Fruit fly (Drosophila melanogaster) whole organism, prepupa: ENCODE data around the gene Ufsp2.

ENCODE experiments used
- Blimp-1 ChIP-seq: fragments of 200-800 bp; sonication (Bioruptor generic); optimal IDR thresholded peaks from 3 replicates; lab custom pipeline; 2017; ENCODE audit warnings: missing biosample characterization, missing genetic modification characterization, mild to moderate bottlenecking, moderate library complexity, missing genetic modification reagents
- CG10669 ChIP-seq: fragments of 200-800 bp; sonication (Bioruptor generic); optimal IDR thresholded peaks from 3 replicates; lab custom pipeline; 2018; ENCODE audit warnings: missing biosample characterization, mild to moderate bottlenecking, missing genetic modification characterization, moderate library complexity
- CG11294 ChIP-seq: fragments of 200-800 bp; sonication (Bioruptor generic); IDR thresholded peaks from 2 replicates; pipeline ENCODE4 v1.3.6; 2022; ENCODE audit warnings: missing biosample characterization, missing genetic modification characterization
- CG11762 ChIP-seq: fragments of 200-800 bp; sonication (Bioruptor generic); optimal IDR thresholded peaks from 3 replicates; lab custom pipeline; 2016; ENCODE audit warnings: missing biosample characterization, missing genetic modification characterization; ENCODE audit not compliant: insufficient read depth
- CG11902 ChIP-seq: fragments of 200-800 bp; sonication (Bioruptor generic); optimal IDR thresholded peaks from 3 replicates; lab custom pipeline; 2016; ENCODE audit warnings: missing biosample characterization, missing genetic modification characterization
- CG15336 ChIP-seq: fragments of 200-800 bp; sonication (Bioruptor generic); IDR thresholded peaks from 2 replicates; pipeline ENCODE4 v1.3.6; 2022; ENCODE audit warnings: missing biosample characterization, missing genetic modification characterization
- CG1621 ChIP-seq: fragments of 200-800 bp; sonication (Bioruptor generic); optimal IDR thresholded peaks from 3 replicates; lab custom pipeline; 2018; ENCODE audit warnings: missing biosample characterization, mild to moderate bottlenecking, missing genetic modification characterization
- CG16779 ChIP-seq: fragments of 200-800 bp; sonication (Bioruptor generic); optimal IDR thresholded peaks from 3 replicates; lab custom pipeline; 2017; ENCODE audit warnings: missing biosample characterization, mild to moderate bottlenecking, missing genetic modification characterization
- CG31627 ChIP-seq: fragments of 200-800 bp; sonication (Bioruptor generic); optimal IDR thresholded peaks from 3 replicates; lab custom pipeline; 2016; ENCODE audit warnings: missing biosample characterization, missing genetic modification characterization
- CG32006 ChIP-seq: fragments of 200-800 bp; sonication (Bioruptor generic); optimal IDR thresholded peaks from 3 replicates; lab custom pipeline; 2017; ENCODE audit warnings: missing biosample characterization, mild to moderate bottlenecking, missing genetic modification characterization
- CG34406 ChIP-seq: fragments of 200-800 bp; sonication (Bioruptor generic); optimal IDR thresholded peaks from 3 replicates; lab custom pipeline; 2016; ENCODE audit warnings: missing biosample characterization, missing genetic modification characterization
- CG3919 ChIP-seq: fragments of 200-800 bp; sonication (Bioruptor generic); optimal IDR thresholded peaks from 3 replicates; lab custom pipeline; 2016; ENCODE audit warnings: missing biosample characterization, missing genetic modification characterization
- CG4318 ChIP-seq: fragments of 200-800 bp; sonication (Bioruptor generic); optimal IDR thresholded peaks from 3 replicates; lab custom pipeline; 2017; ENCODE audit warnings: missing biosample characterization, mild to moderate bottlenecking, missing genetic modification characterization
- CG6163 ChIP-seq: fragments of 200-800 bp; sonication (Bioruptor generic); IDR thresholded peaks from 3 replicates; pipeline ENCODE4 v1.3.6; 2022; ENCODE audit warnings: missing biosample characterization, missing genetic modification characterization
- CG6276 ChIP-seq: fragments of 200-800 bp; sonication (Bioruptor generic); optimal IDR thresholded peaks from 2 replicates; lab custom pipeline; 2017; ENCODE audit warnings: missing biosample characterization, mild to moderate bottlenecking, missing genetic modification characterization
- CG6792 ChIP-seq: fragments of 200-800 bp; sonication (Bioruptor generic); optimal IDR thresholded peaks from 3 replicates; lab custom pipeline; 2016; ENCODE audit warnings: missing biosample characterization, missing genetic modification characterization
- CG6854 ChIP-seq: fragments of 200-800 bp; sonication (Bioruptor generic); optimal IDR thresholded peaks from 2 replicates; lab custom pipeline; 2017; ENCODE audit warnings: missing biosample characterization, mild to moderate bottlenecking, missing genetic modification characterization
- CG7368 ChIP-seq: fragments of 200-800 bp; sonication (Bioruptor generic); optimal IDR thresholded peaks from 3 replicates; lab custom pipeline; 2016; ENCODE audit warnings: missing biosample characterization, missing genetic modification characterization
- CG8119 ChIP-seq: fragments of 200-800 bp; sonication (Bioruptor generic); IDR thresholded peaks from 3 replicates; pipeline ENCODE4 v1.3.6; 2022; ENCODE audit warnings: missing biosample characterization, missing genetic modification characterization
- CG8319 ChIP-seq: fragments of 200-800 bp; sonication (Bioruptor generic); optimal IDR thresholded peaks from 3 replicates; lab custom pipeline; 2016; ENCODE audit warnings: missing biosample characterization, missing genetic modification characterization
- Eip75B ChIP-seq: fragments of 200-800 bp; sonication (Bioruptor generic); optimal IDR thresholded peaks from 3 replicates; lab custom pipeline; 2016; ENCODE audit warnings: missing biosample characterization, missing genetic modification characterization
- Eip78C ChIP-seq: fragments of 200-800 bp; sonication (Bioruptor generic); peaks from one replicate; lab custom pipeline; 2016; ENCODE audit warnings: missing biosample characterization, missing genetic modification characterization
- Eip93F ChIP-seq: fragments of 200-800 bp; sonication (Bioruptor generic); optimal IDR thresholded peaks from 2 replicates; lab custom pipeline; 2016; ENCODE audit warnings: missing biosample characterization, mild to moderate bottlenecking, missing genetic modification characterization
- Ets96B ChIP-seq: fragments of 200-800 bp; optimal IDR thresholded peaks from 2 replicates; lab custom pipeline; 2019; ENCODE audit warnings: missing biosample characterization, mild to moderate bottlenecking, missing genetic modification characterization, moderate library complexity
- Hr38 ChIP-seq: sonication (Bioruptor generic); optimal IDR thresholded peaks from 2 replicates; lab custom pipeline; 2016; ENCODE audit warnings: missing biosample characterization, missing genetic modification characterization
- Hr39 ChIP-seq: fragments of 200-800 bp; sonication (Bioruptor generic); optimal IDR thresholded peaks from 2 replicates; lab custom pipeline; 2016; ENCODE audit warnings: missing biosample characterization, missing genetic modification characterization
- Hr4 ChIP-seq: fragments of 200-800 bp; sonication (Bioruptor generic); optimal IDR thresholded peaks from 3 replicates; lab custom pipeline; 2016; ENCODE audit warnings: missing biosample characterization, missing genetic modification characterization
- Lpt ChIP-seq: fragments of 200-800 bp; sonication (Bioruptor generic); optimal IDR thresholded peaks from 3 replicates; lab custom pipeline; 2016; ENCODE audit warnings: missing biosample characterization, missing genetic modification characterization
- OdsH ChIP-seq: fragments of 200-800 bp; sonication (Bioruptor generic); optimal IDR thresholded peaks from 3 replicates; lab custom pipeline; 2016; ENCODE audit warnings: missing biosample characterization, missing genetic modification characterization
- Sox102F ChIP-seq: fragments of 200-800 bp; sonication (Bioruptor generic); optimal IDR thresholded peaks from 2 replicates; lab custom pipeline; 2016; ENCODE audit warnings: missing biosample characterization, mild to moderate bottlenecking, missing genetic modification characterization
- Sox14 ChIP-seq: fragments of 200-800 bp; sonication (Bioruptor generic); optimal IDR thresholded peaks from 3 replicates; lab custom pipeline; 2016; ENCODE audit warnings: missing biosample characterization, missing genetic modification characterization
- Sox15 ChIP-seq: fragments of 200-800 bp; sonication (Bioruptor generic); optimal IDR thresholded peaks from 3 replicates; lab custom pipeline; 2016; ENCODE audit warnings: missing biosample characterization, missing genetic modification characterization
- achi ChIP-seq: fragments of 200-800 bp; sonication (Bioruptor generic); optimal IDR thresholded peaks from 3 replicates; lab custom pipeline; 2016; ENCODE audit warnings: missing biosample characterization, missing genetic modification characterization
- acj6 ChIP-seq: fragments of 200-800 bp; sonication (Bioruptor generic); optimal IDR thresholded peaks from 3 replicates; lab custom pipeline; 2016; ENCODE audit warnings: missing biosample characterization, missing genetic modification characterization
- cyc ChIP-seq: fragments of 200-800 bp; sonication (Bioruptor generic); optimal IDR thresholded peaks from 3 replicates; lab custom pipeline; 2016; ENCODE audit warnings: missing biosample characterization, missing genetic modification characterization
- dac ChIP-seq: fragments of 200-800 bp; sonication (Bioruptor generic); optimal IDR thresholded peaks from 2 replicates; lab custom pipeline; 2017; ENCODE audit warnings: missing biosample characterization, mild to moderate bottlenecking, missing genetic modification characterization
- dsx ChIP-seq: fragments of 200-800 bp; optimal IDR thresholded peaks from 3 replicates; lab custom pipeline; 2019; ENCODE audit warnings: missing biosample characterization, mild to moderate bottlenecking, missing genetic modification characterization, moderate library complexity; ENCODE audit not compliant: poor library complexity, severe bottlenecking
- eg ChIP-seq: fragments of 200-800 bp; sonication (Bioruptor generic); IDR thresholded peaks from 3 replicates; pipeline ENCODE4 v1.3.6; 2022; ENCODE audit warnings: missing biosample characterization, missing genetic modification characterization
- esn ChIP-seq: fragments of 200-800 bp; sonication (Bioruptor generic); optimal IDR thresholded peaks from 2 replicates; lab custom pipeline; 2016; ENCODE audit warnings: missing biosample characterization, mild to moderate bottlenecking, missing genetic modification characterization, moderate library complexity
- net ChIP-seq: fragments of 200-800 bp; sonication (Bioruptor generic); optimal IDR thresholded peaks from 3 replicates; lab custom pipeline; 2016; ENCODE audit warnings: missing biosample characterization, missing genetic modification characterization
- salr ChIP-seq, 2 experiments: fragments of 200-800 bp; sonication (Bioruptor generic); optimal IDR thresholded peaks; 3 replicates each; lab custom pipeline; 2016 to 2018; ENCODE audit warnings: missing biosample characterization in 2 of 2, missing genetic modification characterization in 2 of 2, mild to moderate bottlenecking in 1 of 2
- spab ChIP-seq: fragments of 200-800 bp; sonication (Bioruptor generic); optimal IDR thresholded peaks from 2 replicates; lab custom pipeline; 2017; ENCODE audit warnings: missing biosample characterization, mild to moderate bottlenecking, missing genetic modification characterization, missing genetic modification reagents
- svp ChIP-seq: fragments of 200-800 bp; sonication (Bioruptor generic); peaks from one replicate; lab custom pipeline; 2016; ENCODE audit warnings: missing biosample characterization, missing genetic modification characterization
- topi ChIP-seq: fragments of 200-800 bp; sonication (Bioruptor generic); optimal IDR thresholded peaks from 3 replicates; lab custom pipeline; 2016; ENCODE audit warnings: missing biosample characterization, missing genetic modification characterization
- vri ChIP-seq: fragments of 200-800 bp; sonication (Bioruptor generic); optimal IDR thresholded peaks from 3 replicates; lab custom pipeline; 2016; ENCODE audit warnings: missing biosample characterization, mild to moderate bottlenecking, missing genetic modification characterization

The Ufsp2 gene

dm6 chr3L:15532368-15533030 is 43.9 kb upstream of the Ufsp2 start (continued):
- TF ChIP-seq dsx, result peak; percentile 30
- TF ChIP-seq topi (GFP tag; lab: Kevin White, UChicago), result peak; percentile 63
- no peak for TF ChIP-seq CG7368
- no peak for TF ChIP-seq CG6792 (GFP tag; lab: Kevin White, UChicago)
- peak; percentile 61 for TF ChIP-seq Hr39
- peak; percentile 65 for TF ChIP-seq cyc (GFP tag; lab: Kevin White, UChicago)
- peak; percentile 45 for TF ChIP-seq CG4318 (GFP tag; lab: Kevin White, UChicago)
- TF ChIP-seq Eip75B (GFP tag; lab: Kevin White, UChicago), result peak; percentile 38
- no peak for TF ChIP-seq CG15336
- TF ChIP-seq CG8319, result peak; percentile 3
- peak; percentile 44 for TF ChIP-seq CG11762
- TF ChIP-seq CG1621 (tag; lab: Kevin White, UChicago), result peak; percentile 53
- no peak for TF ChIP-seq Hr38 (GFP tag; lab: Kevin White, UChicago)
- peak; percentile 2 for TF ChIP-seq Blimp-1
- peak; percentile 21 for TF ChIP-seq Sox14 (GFP tag; lab: Kevin White, UChicago)
- peak; percentile 11 for TF ChIP-seq achi (GFP tag; lab: Kevin White, UChicago)
- peak; percentile 52 for TF ChIP-seq spab (GFP tag; lab: Kevin White, UChicago)
- TF ChIP-seq CG11294 (GFP tag; lab: Robert Waterston, UW), result peak; percentile 52; the same call in 1 of the 2 replicates
- TF ChIP-seq Sox15 (GFP tag; lab: Kevin White, UChicago), result no peak
- TF ChIP-seq CG6276, result peak; percentile 77
- TF ChIP-seq dac (GFP tag; lab: Kevin White, UChicago), result no peak
- TF ChIP-seq OdsH, result peak; percentile 1
- peak; percentile 47 for TF ChIP-seq esn (GFP tag; lab: Kevin White, UChicago)
- no peak for TF ChIP-seq CG11902 (GFP tag; lab: Kevin White, UChicago)

- TF ChIP-seq CG7368 (peak; percentile 73), OdsH (peak; percentile 65), CG11902 (GFP tag; lab: Kevin White, UChicago) (peak; percentile 35), CG34406 (GFP tag; lab: Kevin White, UChicago) (peak; percentile 53), Sox15 (GFP tag; lab: Kevin White, UChicago) (peak; percentile 40), acj6 (GFP tag; lab: Kevin White, UChicago) (peak; percentile 64), topi (GFP tag; lab: Kevin White, UChicago) (peak; percentile 84), salr (GFP tag; optimal IDR thresholded peaks at IDR 0.05; lab: Kevin White, UChicago) (peak; percentile 25 to 31), Hr39 (peak; percentile 89), CG6163 (GFP tag; lab: Robert Waterston, UW) (peak; percentile 58), CG10669 (GFP tag; lab: Kevin White, UChicago) (peak; percentile 63), dac (GFP tag; lab: Kevin White, UChicago) (peak; percentile 61), Lpt (GFP tag; lab: Kevin White, UChicago) (peak; percentile 64), Eip78C (peak; percentile 94), spab (GFP tag; lab: Kevin White, UChicago) (peak; percentile 55), eg (GFP tag; lab: Robert Waterston, UW) (peak; percentile 39; the same call in 2 of the 3 replicates), Hr4 (GFP tag; lab: Kevin White, UChicago) (peak; percentile 72), Blimp-1 (peak; percentile 52), Hr38 (GFP tag; lab: Kevin White, UChicago) (no peak), CG11294 (GFP tag; lab: Robert Waterston, UW) (no peak), Sox102F (GFP tag; lab: Kevin White, UChicago) (peak; percentile 80), CG32006 (GFP tag; lab: Kevin White, UChicago) (peak; percentile 69), CG15336 (peak; percentile 74), Ets96B (tag; lab: Kevin White, UChicago) (peak; percentile 66), CG6792 (GFP tag; lab: Kevin White, UChicago) (peak; percentile 69), Eip93F (GFP tag; lab: Kevin White, UChicago) (no peak), Eip75B (GFP tag; lab: Kevin White, UChicago) (peak; percentile 82), esn (GFP tag; lab: Kevin White, UChicago) (peak; percentile 87), Sox14 (GFP tag; lab: Kevin White, UChicago) (peak; percentile 88), CG6854 (GFP tag; lab: Kevin White, UChicago) (peak; percentile 16), CG3919 (GFP tag; lab: Kevin White, UChicago) (peak; percentile 68), CG8119 (GFP tag; lab: Robert Waterston, UW) (peak; percentile 75), CG31627 (GFP tag; lab: Kevin White, UChicago) (peak; percentile 86), svp (GFP tag; lab: Kevin White, UChicago) (peak; percentile 97), cyc (GFP tag; lab: Kevin White, UChicago) (peak; percentile 84), net (GFP tag; lab: Kevin White, UChicago) (peak; percentile 50), CG16779 (tag; lab: Kevin White, UChicago) (peak; percentile 47), vri (GFP tag; lab: Kevin White, UChicago) (peak; percentile 82), CG1621 (tag; lab: Kevin White, UChicago) (peak; percentile 54)
Observed at dm6 chr3L:15533402-15534129, 42.8 kb upstream of the Ufsp2 start.
